Worm (Caenorhabditis elegans) whole organism, L4 larva: ENCODE data around the gene atf-6.

Experiments used
- F44E2.7 ChIP-seq: fragments of 200-800 bp; sonication (Bioruptor generic); IDR thresholded peaks from 2 replicates; pipeline ENCODE4 v2.1.2; 2022; ENCODE audit warnings: missing genetic modification characterization, missing compliant biosample characterization
- T20F7.1 ChIP-seq: fragments of 200-800 bp; sonication (Bioruptor generic); optimal IDR thresholded peaks from 2 replicates; lab custom pipeline; 2018; ENCODE audit warnings: mild to moderate bottlenecking, missing genetic modification characterization, missing compliant biosample characterization
- Y75B8A.6 ChIP-seq: fragments of 200-800 bp; sonication (Bioruptor generic); IDR thresholded peaks from 2 replicates; pipeline ENCODE4 v1.3.6; 2022; ENCODE audit warnings: missing genetic modification reagents, missing genetic modification characterization, missing compliant biosample characterization
- ZK337.2 ChIP-seq: fragments of 200-800 bp; sonication (Bioruptor generic); IDR thresholded peaks from 2 replicates; pipeline ENCODE4 v1.3.6; 2022; ENCODE audit warnings: missing genetic modification reagents, missing genetic modification characterization, missing compliant biosample characterization
- ZK546.5 ChIP-seq, 2 experiments: sonication (generic microtip); optimal IDR thresholded peaks; 2 replicates each; lab custom pipeline; 2017; ENCODE audit warnings: missing biosample characterization in 2 of 2, missing genetic modification characterization in 2 of 2
- aha-1 ChIP-seq: fragments of 150-350 bp; peaks from one replicate; lab custom pipeline; 2014; ENCODE audit warnings: missing biosample characterization, missing genetic modification characterization
- ceh-20 ChIP-seq: fragments of 200-800 bp; sonication (Bioruptor generic); IDR thresholded peaks from 2 replicates; pipeline ENCODE4 v1.3.6; 2022; ENCODE audit warnings: missing genetic modification reagents, missing genetic modification characterization, missing compliant biosample characterization
- ceh-44 ChIP-seq: fragments of 200-800 bp; sonication (Bioruptor generic); IDR thresholded peaks from 2 replicates; pipeline ENCODE4 v1.3.6; 2022; ENCODE audit warnings: missing genetic modification reagents, missing genetic modification characterization, missing compliant biosample characterization
- dmd-8 ChIP-seq: fragments of 200-800 bp; sonication (Bioruptor generic); IDR thresholded peaks from 2 replicates; pipeline ENCODE4 v1.3.6; 2022; ENCODE audit warnings: missing genetic modification characterization, missing compliant biosample characterization
- dmd-9 ChIP-seq: fragments of 200-800 bp; sonication (Bioruptor generic); IDR thresholded peaks from 2 replicates; pipeline ENCODE4 v1.3.6; 2022; ENCODE audit warnings: missing genetic modification reagents, missing genetic modification characterization, missing compliant biosample characterization
- dpl-1 ChIP-seq: fragments of 150-350 bp; optimal IDR thresholded peaks from 2 replicates; lab custom pipeline; 2014; ENCODE audit warnings: missing biosample characterization, missing genetic modification reagents, missing genetic modification characterization
- egl-43 ChIP-seq: fragments of 200-800 bp; sonication (Bioruptor generic); IDR thresholded peaks from 2 replicates; pipeline ENCODE4 v1.3.6; 2022; ENCODE audit warnings: missing genetic modification reagents, missing genetic modification characterization, missing compliant biosample characterization
- gei-8 ChIP-seq: fragments of 200-800 bp; sonication (Bioruptor generic); optimal IDR thresholded peaks from 2 replicates; lab custom pipeline; 2018; ENCODE audit warnings: mild to moderate bottlenecking, missing genetic modification characterization, missing compliant biosample characterization
- hif-1 ChIP-seq, 2 experiments: sonication (generic microtip); optimal IDR thresholded peaks; 2 replicates each; lab custom pipeline; 2016 to 2017; ENCODE audit warnings: missing compliant biosample characterization in 2 of 2, missing genetic modification characterization in 2 of 2, missing genetic modification reagents in 2 of 2, missing genotype in 2 of 2, mild to moderate bottlenecking in 1 of 2
- hlh-11 ChIP-seq: fragments of 200-800 bp; sonication (Bioruptor generic); optimal IDR thresholded peaks from 2 replicates; lab custom pipeline; 2018; ENCODE audit warnings: mild to moderate bottlenecking, missing genetic modification characterization, missing compliant biosample characterization
- hlh-30 ChIP-seq: sonication (generic microtip); optimal IDR thresholded peaks from 2 replicates; lab custom pipeline; 2017; ENCODE audit warnings: antibody characterized with exemption, mild to moderate bottlenecking, missing genetic modification characterization, missing compliant biosample characterization; ENCODE audit not compliant: insufficient read depth
- hmg-1.1 ChIP-seq: fragments of 200-800 bp; sonication (Bioruptor generic); IDR thresholded peaks from 2 replicates; pipeline ENCODE4 v1.3.6; 2022; ENCODE audit warnings: missing genetic modification reagents, missing genetic modification characterization, missing compliant biosample characterization
- jun-1 ChIP-seq: fragments of 150-350 bp; optimal IDR thresholded peaks from 2 replicates; lab custom pipeline; 2014; ENCODE audit warnings: missing biosample characterization, missing genetic modification reagents, missing genetic modification characterization
- lim-7 ChIP-seq: fragments of 200-800 bp; sonication (Bioruptor generic); IDR thresholded peaks from 2 replicates; pipeline ENCODE4 v1.3.6; 2022; ENCODE audit warnings: missing genetic modification characterization, missing compliant biosample characterization
- lin-13 ChIP-seq: fragments of 150-350 bp; optimal IDR thresholded peaks from 2 replicates; lab custom pipeline; 2014; ENCODE audit warnings: missing biosample characterization, missing genetic modification reagents, missing genetic modification characterization
- lin-29 ChIP-seq: fragments of 200-800 bp; sonication (Bioruptor generic); IDR thresholded peaks from 2 replicates; pipeline ENCODE4 v1.3.6; 2022; ENCODE audit warnings: missing genetic modification reagents, missing genetic modification characterization, missing compliant biosample characterization
- lin-38 ChIP-seq: fragments of 200-800 bp; sonication (Bioruptor generic); IDR thresholded peaks from 2 replicates; pipeline ENCODE4 v1.3.6; 2022; ENCODE audit warnings: missing genetic modification reagents, missing genetic modification characterization, missing compliant biosample characterization
- madf-5 ChIP-seq, 2 experiments: fragments of 200-800 bp; sonication (Bioruptor generic); IDR thresholded peaks; 2 replicates each; pipeline ENCODE4 v1.3.6; 2022; ENCODE audit warnings: missing compliant biosample characterization in 2 of 2, missing genetic modification characterization in 2 of 2
- mdl-1 ChIP-seq, 2 experiments: fragments of 150-350 bp in 1 of 2; sonication (generic microtip) in 1 of 2; optimal IDR thresholded peaks; 2 replicates each; lab custom pipeline; 2014 to 2017; ENCODE audit warnings: missing biosample characterization in 2 of 2, missing genetic modification characterization in 2 of 2
- mdt-29 ChIP-seq: fragments of 200-800 bp; sonication (Bioruptor generic); IDR thresholded peaks from 2 replicates; pipeline ENCODE4 v1.3.6; 2022; ENCODE audit warnings: missing genetic modification reagents, missing genetic modification characterization, missing compliant biosample characterization
- mep-1 ChIP-seq: fragments of 150-350 bp; sonication (generic microtip); optimal IDR thresholded peaks from 3 replicates; lab custom pipeline; 2014; ENCODE audit warnings: missing biosample characterization, missing genetic modification characterization
- mxl-2 ChIP-seq: fragments of 200-800 bp; sonication (Bioruptor generic); conservative IDR thresholded peaks from 2 replicates; pipeline ENCODE4 v1.3.6; 2022; ENCODE audit warnings: missing genetic modification reagents, missing genetic modification characterization, missing compliant biosample characterization
- nhr-25 ChIP-seq: sonication (generic microtip); optimal IDR thresholded peaks from 2 replicates; lab custom pipeline; 2017; ENCODE audit warnings: missing genetic modification characterization, mild to moderate bottlenecking, missing compliant biosample characterization, antibody characterized with exemption, moderate library complexity, borderline replicate concordance; ENCODE audit not compliant: insufficient read depth
- nhr-28 ChIP-seq: fragments of 150-350 bp; optimal IDR thresholded peaks from 2 replicates; lab custom pipeline; 2014; ENCODE audit warnings: missing biosample characterization, missing genetic modification characterization
- nhr-41 ChIP-seq: fragments of 200-800 bp; sonication (Bioruptor generic); IDR thresholded peaks from 2 replicates; pipeline ENCODE4 v1.3.6; 2022; ENCODE audit warnings: missing genetic modification reagents, missing genetic modification characterization, missing compliant biosample characterization
- saeg-2 ChIP-seq: fragments of 200-800 bp; sonication (Bioruptor generic); IDR thresholded peaks from 2 replicates; pipeline ENCODE4 v1.3.6; 2022; ENCODE audit warnings: missing genetic modification reagents, missing genetic modification characterization, missing compliant biosample characterization
- sdz-12 ChIP-seq: fragments of 200-800 bp; sonication (Bioruptor generic); optimal IDR thresholded peaks from 2 replicates; lab custom pipeline; 2018; ENCODE audit warnings: mild to moderate bottlenecking, missing genetic modification characterization, missing compliant biosample characterization
- set-16 ChIP-seq: fragments of 200-800 bp; sonication (Bioruptor generic); IDR thresholded peaks from 2 replicates; pipeline ENCODE4 v1.3.6; 2022; ENCODE audit warnings: missing genetic modification reagents, missing genetic modification characterization, missing compliant biosample characterization
- snpc-4 ChIP-seq: fragments of 150-350 bp; optimal IDR thresholded peaks from 2 replicates; lab custom pipeline; 2014; ENCODE audit warnings: missing biosample characterization, missing genetic modification characterization
- spr-1 ChIP-seq: sonication (generic microtip); optimal IDR thresholded peaks from 2 replicates; lab custom pipeline; 2016; ENCODE audit warnings: mild to moderate bottlenecking, missing genetic modification characterization, missing compliant biosample characterization
- spr-3 ChIP-seq: fragments of 200-800 bp; sonication (Bioruptor generic); optimal IDR thresholded peaks from 2 replicates; lab custom pipeline; 2018; ENCODE audit warnings: mild to moderate bottlenecking, missing genetic modification characterization, missing compliant biosample characterization
- tra-1 ChIP-seq: fragments of 200-800 bp; sonication (Bioruptor generic); IDR thresholded peaks from 2 replicates; pipeline ENCODE4 v1.3.6; 2022; ENCODE audit warnings: missing genetic modification reagents, missing genetic modification characterization, missing compliant biosample characterization
- unc-130 ChIP-seq: sonication (generic microtip); optimal IDR thresholded peaks from 2 replicates; lab custom pipeline; 2016; ENCODE audit warnings: missing genetic modification reagents, missing genetic modification characterization, missing compliant biosample characterization
- unc-62 ChIP-seq, 3 experiments: fragments of 150-350 bp in 1 of 3; sonication (generic microtip); optimal IDR thresholded peaks in 2 of 3; peaks in 1 of 3; 1 replicate in 1 of 3; 2 replicates in 2 of 3; lab custom pipeline; 2014 to 2017; ENCODE audit warnings: missing biosample characterization in 3 of 3, missing genetic modification characterization in 3 of 3, missing genetic modification reagents in 3 of 3, missing genotype in 1 of 3
- zfp-3 ChIP-seq: fragments of 200-800 bp; sonication (Bioruptor generic); conservative IDR thresholded peaks from 2 replicates; pipeline ENCODE4 v1.3.6; 2022; ENCODE audit warnings: missing genetic modification reagents, missing genetic modification characterization, missing compliant biosample characterization
- zip-11 ChIP-seq: fragments of 200-800 bp; sonication (Bioruptor generic); IDR thresholded peaks from 2 replicates; pipeline ENCODE4 v1.3.6; 2022; ENCODE audit warnings: missing genetic modification characterization, missing compliant biosample characterization
- ztf-11 ChIP-seq: fragments of 150-350 bp; optimal IDR thresholded peaks from 2 replicates; lab custom pipeline; 2014; ENCODE audit warnings: missing biosample characterization, missing genetic modification characterization

Gene atf-6

DNA sequence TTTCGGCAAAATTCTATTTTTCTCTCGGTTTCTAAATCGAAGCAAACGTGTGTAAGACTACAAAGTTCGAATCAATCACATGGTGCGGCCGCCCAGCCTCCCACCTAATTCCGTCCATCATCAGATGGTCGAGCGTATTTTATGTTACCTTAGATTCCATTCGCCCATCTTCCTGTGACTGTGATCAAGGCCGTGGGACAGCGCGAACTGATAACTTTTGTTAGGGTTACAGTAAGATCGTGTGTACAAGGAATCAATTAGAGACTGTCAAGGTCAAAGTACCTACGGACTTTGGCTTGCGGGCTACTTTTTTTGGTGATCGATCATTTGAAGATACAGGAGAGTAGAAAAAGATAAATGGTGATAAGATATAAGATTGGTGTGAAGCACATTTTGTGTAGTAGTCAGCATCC is 42.3 kb downstream of the atf-6 start (continued):
- TF ChIP-seq hlh-11 (tag; lab: Kevin White, UChicago) (peak; percentile 82), lim-7 (GFP tag; lab: Robert Waterston, UW) (0 out of 2 replicates have a peak, but pooled peaks have one; percentile 25), ceh-20 (GFP tag; lab: Robert Waterston, UW) (0 out of 2 replicates have a peak, but pooled peaks have one; percentile 22), hlh-30 (tag; lab: Kevin White, UChicago) (peak; percentile 87), ztf-11 (tag; lab: Kevin White, UChicago) (no peak), T20F7.1 (GFP tag; lab: Kevin White, UChicago) (no peak), mep-1 (tag; lab: Kevin White, UChicago) (peak; percentile 68), ceh-44 (GFP tag; lab: Robert Waterston, UW) (no peak), Y75B8A.6 (no peak), hmg-1.1 (GFP tag; lab: Robert Waterston, UW) (peak; percentile 50; the same call in 1 of the 2 replicates), spr-1 (tag; lab: Kevin White, UChicago) (peak; percentile 34), nhr-25 (tag; lab: Kevin White, UChicago) (peak; percentile 56), gei-8 (GFP tag; lab: Kevin White, UChicago) (no peak)

DNA sequence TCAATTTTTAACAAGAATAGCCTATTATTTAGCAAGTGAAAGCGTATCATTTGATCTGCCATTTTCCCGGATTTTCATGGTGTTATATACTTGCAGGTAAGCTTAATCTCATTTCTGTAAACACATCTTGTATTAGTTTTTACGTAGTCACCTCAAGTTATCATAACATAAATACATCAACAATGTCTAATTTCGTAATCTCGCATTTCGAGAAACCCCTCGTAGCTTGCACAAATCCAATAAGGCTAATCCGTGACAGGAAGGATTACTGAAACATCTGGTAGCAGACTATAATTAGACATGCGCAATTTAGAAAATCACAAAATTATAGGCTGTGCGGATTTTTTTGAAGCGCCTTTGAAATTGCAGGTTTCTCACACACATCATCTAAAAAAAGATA is 43.8 kb downstream of the atf-6 start:
- TF ChIP-seq nhr-28 (tag; lab: Kevin White, UChicago), result no peak
- TF ChIP-seq dmd-9 (GFP tag; lab: Robert Waterston, UW), result no peak
- no peak for TF ChIP-seq hif-1 (tag; optimal IDR thresholded peaks at IDR 0.05; lab: Kevin White, UChicago)
- TF ChIP-seq snpc-4 (tag; lab: Kevin White, UChicago), result no peak

DNA sequence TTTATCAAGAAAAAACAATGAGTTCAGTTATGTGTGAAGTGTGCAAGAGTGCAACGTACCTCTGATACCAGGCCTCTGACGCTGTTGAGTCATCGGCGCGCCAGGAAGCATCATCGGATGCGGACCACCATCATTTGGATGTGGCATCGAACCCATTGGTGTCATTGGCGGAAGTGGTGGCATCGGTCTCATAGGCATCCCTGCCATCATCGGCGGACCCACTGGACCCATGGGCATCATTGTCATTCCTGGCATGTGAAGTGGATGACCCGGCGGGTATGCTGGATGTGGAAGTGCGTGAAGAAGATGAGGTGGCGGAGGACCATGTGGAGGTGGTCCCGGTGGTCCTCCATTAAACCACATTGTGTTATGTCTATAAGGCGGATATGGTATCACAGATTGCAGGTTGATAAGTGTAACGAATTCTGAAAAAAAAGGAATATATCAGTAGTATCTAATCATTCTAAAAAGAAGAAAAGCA is 44.7 kb downstream of the atf-6 start, which contains the start of gene scd-1:
Gene scd-1, minus strand, starts transcription at position 431 of the 481 bp plus-strand sequence.
- peak; percentile 60 for TF ChIP-seq set-16 (GFP tag; lab: Robert Waterston, UW)
- TF ChIP-seq hlh-30 (tag; lab: Kevin White, UChicago), result no peak

DNA sequence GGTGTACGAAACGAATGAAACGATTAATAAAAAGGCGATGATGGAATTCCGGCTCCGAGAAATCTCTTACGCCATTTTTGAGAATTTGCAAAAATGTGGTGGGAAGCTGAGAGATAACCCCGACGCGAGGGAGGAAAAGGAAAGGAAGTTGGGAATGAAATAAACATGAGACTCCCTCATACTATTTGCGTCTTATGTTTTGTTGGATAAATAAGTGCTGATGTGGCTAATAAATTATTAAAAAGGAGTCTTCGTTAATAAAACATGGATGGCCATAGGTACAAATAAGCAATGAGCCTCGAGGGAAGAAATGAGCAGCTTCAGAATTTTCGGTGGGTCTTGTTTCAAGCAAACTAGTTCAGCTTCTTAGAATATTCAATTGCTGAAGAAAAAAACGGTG is 51.7 kb downstream of the atf-6 start:
- TF ChIP-seq F44E2.7 (GFP tag; lab: Robert Waterston, UW), result no peak
- no peak for TF ChIP-seq ZK337.2 (GFP tag; lab: Robert Waterston, UW)
- TF ChIP-seq hlh-11 (tag; lab: Kevin White, UChicago), result no peak
- no peak for TF ChIP-seq spr-1 (tag; lab: Kevin White, UChicago)
- TF ChIP-seq lin-13, result no peak
- no peak for TF ChIP-seq hlh-30 (tag; lab: Kevin White, UChicago)
- TF ChIP-seq egl-43 (GFP tag; lab: Robert Waterston, UW), result no peak
- TF ChIP-seq nhr-41 (GFP tag; lab: Robert Waterston, UW), result no peak
- no peak for TF ChIP-seq lin-38 (GFP tag; lab: Robert Waterston, UW)
- TF ChIP-seq spr-3, result no peak
- no peak for TF ChIP-seq mdl-1 (tag; optimal IDR thresholded peaks at IDR 0.05; lab: Kevin White, UChicago)
- no peak for TF ChIP-seq zfp-3 (GFP tag; lab: Robert Waterston, UW)
- TF ChIP-seq dpl-1 (GFP tag; lab: Kevin White, UChicago), result no peak
- no peak for TF ChIP-seq jun-1
- TF ChIP-seq saeg-2 (GFP tag; lab: Robert Waterston, UW), result no peak

DNA sequence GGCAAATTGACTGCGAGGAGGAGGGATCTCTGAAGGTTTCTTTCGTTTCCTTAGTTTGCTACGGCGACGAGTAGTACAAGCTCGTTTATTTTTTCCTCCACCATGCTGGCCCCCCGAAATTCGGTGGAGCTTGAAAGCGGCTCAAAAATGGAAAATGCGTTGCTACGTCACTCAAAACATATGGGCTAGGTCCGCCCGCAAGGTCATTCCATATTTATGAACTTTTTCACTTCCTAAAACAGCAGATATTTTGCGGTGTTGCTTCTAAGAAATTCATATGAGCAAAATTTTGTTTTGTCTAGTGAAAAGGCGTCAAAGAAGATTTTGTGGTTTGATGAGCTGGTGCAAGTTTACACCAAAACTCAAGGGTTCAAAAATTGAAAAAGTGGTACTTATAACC is 53.7 kb downstream of the atf-6 start:
- TF ChIP-seq unc-62 (GFP tag; optimal IDR thresholded peaks at IDR 0.05 in 1 of 2; lab: Kevin White, UChicago) (peak in 1 of 2 experiments; percentile 69), unc-62 (tag; optimal IDR thresholded peaks at IDR 0.05; lab: Kevin White, UChicago) (no peak), dmd-9 (GFP tag; lab: Robert Waterston, UW) (no peak), lin-38 (GFP tag; lab: Robert Waterston, UW) (no peak), lin-29 (no peak), ZK546.5 (tag; optimal IDR thresholded peaks at IDR 0.05; lab: Kevin White, UChicago) (no peak), dmd-8 (GFP tag; lab: Robert Waterston, UW) (no peak), madf-5 (GFP tag; IDR thresholded peaks at IDR 0.05; lab: Robert Waterston, UW) (no peak), spr-3 (no peak), T20F7.1 (GFP tag; lab: Kevin White, UChicago) (no peak), mxl-2 (GFP tag; lab: Robert Waterston, UW) (no peak), unc-130 (GFP tag; lab: Kevin White, UChicago) (no peak), mep-1 (tag; lab: Kevin White, UChicago) (no peak), aha-1 (peak; percentile 18), mdt-29 (GFP tag; lab: Robert Waterston, UW) (no peak), zip-11 (no peak), sdz-12 (GFP tag; lab: Kevin White, UChicago) (no peak), tra-1 (GFP tag; lab: Robert Waterston, UW) (no peak)
